Worm (Caenorhabditis elegans): ENCODE data around the gene C25G4.2.

DNA sequence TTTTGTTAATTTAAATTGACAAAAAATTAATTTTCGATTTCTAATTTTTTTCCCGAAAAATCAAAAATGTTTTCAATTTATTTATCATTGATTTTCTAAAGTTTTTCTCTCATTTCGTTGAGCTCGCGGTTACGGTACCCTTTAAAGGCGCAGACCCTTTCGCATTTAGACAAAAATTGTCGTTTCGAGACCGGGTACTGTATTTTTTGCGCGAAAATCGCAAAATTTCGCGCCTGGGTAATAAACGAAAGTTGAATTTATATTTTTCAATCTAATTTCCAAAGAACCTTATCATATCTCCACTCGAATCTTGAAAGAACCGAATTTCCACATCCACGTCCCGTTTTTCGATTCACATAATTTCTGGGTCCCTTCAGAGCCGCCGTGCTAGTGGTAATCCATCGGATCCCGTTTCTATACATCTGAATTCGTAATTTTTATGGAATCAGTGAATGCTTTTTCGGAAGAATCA is 1.7 kb upstream of the C25G4.2 start, which contains the start of gene C25G4.3:
- TF ChIP-seq nhr-11 (tag; optimal IDR thresholded peaks at IDR 0.05) = no peak
- no peak for TF ChIP-seq ztf-11 (tag; optimal IDR thresholded peaks at IDR 0.05)
- no peak for TF ChIP-seq ztf-4 (tag; optimal IDR thresholded peaks at IDR 0.05)
- no peak for TF ChIP-seq ceh-82 (tag; optimal IDR thresholded peaks at IDR 0.05)
- TF ChIP-seq elt-1 (tag; optimal IDR thresholded peaks at IDR 0.05) = no peak
- TF ChIP-seq dmd-4 (tag; optimal IDR thresholded peaks at IDR 0.05) = no peak
- no peak for TF ChIP-seq nhr-77 (tag; optimal IDR thresholded peaks at IDR 0.05)

Measured in whole organism, L2 larva.